Fruit fly (Drosophila melanogaster): ENCODE measurements around the gene Doc1.

Doc1 gene

dm6 chr3L:9064976-9065761 lies 24.0 kb downstream of the Doc1 start (continued):
- TF ChIP-seq CG6854 (GFP tag; optimal IDR thresholded peaks at IDR 0.05), result no peak
- TF ChIP-seq CG11902 (GFP tag; optimal IDR thresholded peaks at IDR 0.05), result no peak
- TF ChIP-seq salr (GFP tag; optimal IDR thresholded peaks at IDR 0.05), result peak in 1 of 2 experiments; percentile 77
- no peak for TF ChIP-seq dsx (GFP tag; optimal IDR thresholded peaks at IDR 0.05; ENCODE audit: poor library complexity, severe bottlenecking)
- no peak for TF ChIP-seq CG6808 (GFP tag; optimal IDR thresholded peaks at IDR 0.05)
- peak; percentile 80 for TF ChIP-seq CG15336 (GFP tag; IDR thresholded peaks at IDR 0.05)
- peak; percentile 18 for TF ChIP-seq CG8632 (GFP tag; optimal IDR thresholded peaks at IDR 0.05)
- peak; percentile 20 for TF ChIP-seq CG34406 (GFP tag; optimal IDR thresholded peaks at IDR 0.05)
- no peak for TF ChIP-seq Sox102F (GFP tag; optimal IDR thresholded peaks at IDR 0.05)
- no peak for TF ChIP-seq CG9139 (GFP tag; optimal IDR thresholded peaks at IDR 0.05)
- TF ChIP-seq CG10631 (GFP tag; optimal IDR thresholded peaks at IDR 0.05), result peak; percentile 52
- peak; percentile 39 for TF ChIP-seq CG3919 (GFP tag; optimal IDR thresholded peaks at IDR 0.05)
- TF ChIP-seq CG31627 (GFP tag; optimal IDR thresholded peaks at IDR 0.05), result peak; percentile 16
- no peak for TF ChIP-seq Blimp-1 (GFP tag; optimal IDR thresholded peaks at IDR 0.05)

DNA sequence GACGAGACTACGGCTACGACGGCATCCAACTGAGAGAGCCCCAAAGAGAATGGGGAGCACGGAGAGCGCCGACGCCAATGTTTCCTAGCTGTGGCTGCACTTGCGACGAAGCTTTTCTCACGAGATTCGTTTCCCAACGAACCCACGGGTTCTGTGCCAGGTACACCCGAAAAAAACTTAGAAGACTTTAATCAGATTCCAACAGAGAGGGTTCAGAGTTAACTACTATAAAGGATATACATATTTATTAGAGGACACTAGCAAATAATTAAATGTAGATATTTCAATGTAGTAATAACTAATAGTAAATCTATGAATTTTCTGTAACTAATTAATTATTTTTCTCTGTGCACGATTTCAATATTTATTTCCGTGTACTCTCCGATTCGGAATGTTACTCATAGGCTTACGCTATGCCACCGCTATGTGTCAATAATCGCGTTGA lies 24.8 kb downstream of the Doc1 start, which contains the start of gene Argk1:
Argk1 (minus strand) TSS at position 31 of the 445 bp plus-strand sequence.
- TF ChIP-seq CG6163 (GFP tag; IDR thresholded peaks at IDR 0.05) (peak; percentile 64; the same call in 2 of the 3 replicates), salr (GFP tag; optimal IDR thresholded peaks at IDR 0.05) (peak in 1 of 2 experiments; percentile 65), CG10669 (GFP tag; optimal IDR thresholded peaks at IDR 0.05) (no peak), CG32006 (GFP tag; optimal IDR thresholded peaks at IDR 0.05) (peak; percentile 76), CG3032 (tag; optimal IDR thresholded peaks at IDR 0.05) (peak; percentile 59), Sox14 (GFP tag; optimal IDR thresholded peaks at IDR 0.05) (peak; percentile 6), OdsH (GFP tag; optimal IDR thresholded peaks at IDR 0.05) (peak; percentile 65), cyc (GFP tag; optimal IDR thresholded peaks at IDR 0.05) (no peak), dsx (GFP tag; optimal IDR thresholded peaks at IDR 0.05; ENCODE audit: poor library complexity, severe bottlenecking) (peak; percentile 28), eg (GFP tag; IDR thresholded peaks at IDR 0.05) (peak; percentile 89), CG6276 (GFP tag; optimal IDR thresholded peaks at IDR 0.05) (peak; percentile 5), fkh (GFP tag; optimal IDR thresholded peaks at IDR 0.05) (peak; percentile 31), CG8319 (GFP tag; optimal IDR thresholded peaks at IDR 0.05) (no peak), fd85E (GFP tag; optimal IDR thresholded peaks at IDR 0.05) (no peak), CG11762 (GFP tag; optimal IDR thresholded peaks at IDR 0.05; ENCODE audit: insufficient read depth) (no peak), CG6854 (GFP tag; optimal IDR thresholded peaks at IDR 0.05) (no peak), ss (GFP tag; optimal IDR thresholded peaks at IDR 0.05) (no peak), CG1621 (tag; optimal IDR thresholded peaks at IDR 0.05) (no peak), Eip78C (GFP tag) (peak; percentile 57), CG6792 (GFP tag; optimal IDR thresholded peaks at IDR 0.05) (no peak), lz (GFP tag; optimal IDR thresholded peaks at IDR 0.05) (no peak), achi (GFP tag; optimal IDR thresholded peaks at IDR 0.05) (peak; percentile 51), Gug (GFP tag; IDR thresholded peaks at IDR 0.05) (peak; percentile 44; the same call in 1 of the 2 replicates), Sox102F (GFP tag; optimal IDR thresholded peaks at IDR 0.05) (no peak), spab (GFP tag; optimal IDR thresholded peaks at IDR 0.05) (no peak), svp (GFP tag) (no peak), Eip93F (GFP tag; optimal IDR thresholded peaks at IDR 0.05) (no peak), Hr38 (GFP tag; optimal IDR thresholded peaks at IDR 0.05) (no peak), Eip75B (GFP tag; optimal IDR thresholded peaks at IDR 0.05) (no peak), Met (GFP tag; optimal IDR thresholded peaks at IDR 0.05) (peak; percentile 13), CG4318 (GFP tag; optimal IDR thresholded peaks at IDR 0.05) (peak; percentile 34), Blimp-1 (GFP tag; optimal IDR thresholded peaks at IDR 0.05) (no peak), CG11294 (GFP tag; IDR thresholded peaks at IDR 0.05) (peak; percentile 38; the same call in 1 of the 2 replicates), CG8119 (GFP tag; IDR thresholded peaks at IDR 0.05) (peak; percentile 82), CG9139 (GFP tag; optimal IDR thresholded peaks at IDR 0.05) (no peak), CG34406 (GFP tag; optimal IDR thresholded peaks at IDR 0.05) (peak; percentile 1), Ets21C (GFP tag; optimal IDR thresholded peaks at IDR 0.05) (no peak), Hr4 (GFP tag; optimal IDR thresholded peaks at IDR 0.05) (peak; percentile 83), CG8632 (GFP tag; optimal IDR thresholded peaks at IDR 0.05) (peak; percentile 12), vri (GFP tag; optimal IDR thresholded peaks at IDR 0.05) (no peak), topi (GFP tag; optimal IDR thresholded peaks at IDR 0.05) (no peak), CG10631 (GFP tag; optimal IDR thresholded peaks at IDR 0.05) (no peak)

Data from whole organism, prepupa.